Fruit fly (Drosophila melanogaster) whole organism, embryonic: ENCODE data around the gene fru.

ENCODE experiments used
- B-H1 ChIP-seq: fragments of 200-800 bp; sonication (Bioruptor generic); IDR thresholded peaks from 3 replicates; pipeline ENCODE4 v1.3.6; 2022; ENCODE audit warnings: missing biosample characterization, missing genetic modification characterization
- B-H2 ChIP-seq: fragments of 200-800 bp; sonication (Bioruptor generic); optimal IDR thresholded peaks from 2 replicates; lab custom pipeline; 2018; ENCODE audit warnings: missing biosample characterization, mild to moderate bottlenecking, missing genetic modification characterization
- Bdp1 ChIP-seq: fragments of 200-800 bp; sonication (Bioruptor generic); optimal IDR thresholded peaks from 3 replicates; lab custom pipeline; 2016; ENCODE audit warnings: missing biosample characterization, missing genetic modification characterization
- CG10321 ChIP-seq: fragments of 200-800 bp; sonication (Bioruptor generic); IDR thresholded peaks from 2 replicates; pipeline ENCODE4 v1.3.6; 2022; ENCODE audit warnings: missing biosample characterization, missing genetic modification characterization
- CG14441 ChIP-seq: fragments of 200-800 bp; sonication (Bioruptor generic); IDR thresholded peaks from 2 replicates; pipeline ENCODE4 v1.3.6; 2022; ENCODE audit warnings: missing biosample characterization, missing genetic modification characterization
- CG15601 ChIP-seq: fragments of 200-800 bp; sonication (Bioruptor generic); optimal IDR thresholded peaks from 3 replicates; lab custom pipeline; 2019; ENCODE audit warnings: missing biosample characterization, mild to moderate bottlenecking, missing genetic modification characterization, moderate library complexity
- CG16779 ChIP-seq: fragments of 200-800 bp; sonication (Bioruptor generic); IDR thresholded peaks from 2 replicates; pipeline ENCODE4 v1.3.6; 2022; ENCODE audit warnings: missing biosample characterization, missing genetic modification characterization
- CG16815 ChIP-seq: fragments of 200-800 bp; sonication (Bioruptor generic); optimal IDR thresholded peaks from 3 replicates; lab custom pipeline; 2017; ENCODE audit warnings: missing biosample characterization, mild to moderate bottlenecking, missing genetic modification characterization
- CG17568 ChIP-seq: fragments of 200-800 bp; sonication (Bioruptor generic); optimal IDR thresholded peaks from 2 replicates; lab custom pipeline; 2018; ENCODE audit warnings: missing biosample characterization, mild to moderate bottlenecking, missing genetic modification characterization, moderate library complexity
- CG1832 ChIP-seq: fragments of 200-800 bp; sonication (Bioruptor generic); optimal IDR thresholded peaks from 2 replicates; lab custom pipeline; 2017; ENCODE audit warnings: missing biosample characterization, mild to moderate bottlenecking, missing genetic modification characterization, inconsistent platforms
- CG18619 ChIP-seq: fragments of 200-800 bp; sonication (Bioruptor generic); optimal IDR thresholded peaks from 3 replicates; lab custom pipeline; 2017; ENCODE audit warnings: missing biosample characterization, mild to moderate bottlenecking, missing genetic modification characterization
- CG2199 ChIP-seq: fragments of 200-800 bp; sonication (Bioruptor generic); IDR thresholded peaks from 3 replicates; pipeline ENCODE4 v1.3.6; 2022; ENCODE audit warnings: missing biosample characterization, missing genetic modification characterization
- CG2889 ChIP-seq: fragments of 200-800 bp; sonication (Bioruptor generic); IDR thresholded peaks from 3 replicates; pipeline ENCODE4 v1.3.6; 2022; ENCODE audit warnings: missing biosample characterization, missing genetic modification characterization
- CG34422 ChIP-seq: fragments of 200-800 bp; sonication (Bioruptor generic); IDR thresholded peaks from 3 replicates; pipeline ENCODE4 v1.3.6; 2022; ENCODE audit warnings: missing biosample characterization, missing genetic modification characterization
- CG3838 ChIP-seq: fragments of 200-800 bp; sonication (Bioruptor generic); optimal IDR thresholded peaks from 3 replicates; lab custom pipeline; 2016; ENCODE audit warnings: missing biosample characterization, missing genetic modification characterization
- CG4707 ChIP-seq: fragments of 200-800 bp; sonication (Bioruptor generic); optimal IDR thresholded peaks from 2 replicates; lab custom pipeline; 2018; ENCODE audit warnings: missing biosample characterization, mild to moderate bottlenecking, missing genetic modification characterization, moderate library complexity
- CG5953 ChIP-seq: fragments of 200-800 bp; sonication (Bioruptor generic); IDR thresholded peaks from 2 replicates; pipeline ENCODE4 v1.3.6; 2022; ENCODE audit warnings: missing biosample characterization, missing genetic modification characterization
- CG6272 ChIP-seq: fragments of 200-800 bp; sonication (Bioruptor generic); IDR thresholded peaks from 2 replicates; pipeline ENCODE4 v1.3.6; 2022; ENCODE audit warnings: missing biosample characterization, missing genetic modification characterization
- CG7745 ChIP-seq: fragments of 200-800 bp; sonication (Bioruptor generic); optimal IDR thresholded peaks from 2 replicates; lab custom pipeline; 2018; ENCODE audit warnings: missing biosample characterization, mild to moderate bottlenecking, missing genetic modification characterization, moderate library complexity
- CG7928 ChIP-seq: fragments of 200-800 bp; sonication (Bioruptor generic); optimal IDR thresholded peaks from 2 replicates; lab custom pipeline; 2017; ENCODE audit warnings: missing biosample characterization, mild to moderate bottlenecking, missing genetic modification characterization
- CG8281 ChIP-seq: fragments of 200-800 bp; sonication (Bioruptor generic); optimal IDR thresholded peaks from 2 replicates; lab custom pipeline; 2018; ENCODE audit warnings: missing biosample characterization, mild to moderate bottlenecking, missing genetic modification characterization, moderate library complexity
- CG9215 ChIP-seq: fragments of 200-800 bp; sonication (Bioruptor generic); IDR thresholded peaks from 2 replicates; pipeline ENCODE4 v1.3.6; 2022; ENCODE audit warnings: missing biosample characterization, missing genetic modification characterization
- Chrac-16 ChIP-seq: fragments of 200-800 bp; sonication (Bioruptor generic); optimal IDR thresholded peaks from 3 replicates; lab custom pipeline; 2016; ENCODE audit warnings: missing biosample characterization, missing genetic modification characterization
- D19A ChIP-seq: fragments of 200-800 bp; optimal IDR thresholded peaks from 3 replicates; lab custom pipeline; 2019; ENCODE audit warnings: missing biosample characterization, mild to moderate bottlenecking, missing genetic modification characterization, moderate library complexity
- Dip3 ChIP-seq: fragments of 200-800 bp; sonication (Bioruptor generic); optimal IDR thresholded peaks from 3 replicates; lab custom pipeline; 2016; ENCODE audit warnings: missing biosample characterization, missing genetic modification characterization
- Dll ChIP-seq: fragments of 200-800 bp; sonication (Bioruptor generic); IDR thresholded peaks from 4 replicates; pipeline ENCODE4 v1.3.6; 2022; ENCODE audit warnings: missing biosample characterization, missing genetic modification characterization; ENCODE audit not compliant: partially characterized antibody
- Dref ChIP-seq: fragments of 200-800 bp; sonication (Bioruptor generic); IDR thresholded peaks from 2 replicates; pipeline ENCODE4 v1.3.6; 2022; ENCODE audit warnings: missing biosample characterization, missing genetic modification characterization
- H2.0 ChIP-seq: fragments of 200-800 bp; sonication (Bioruptor generic); IDR thresholded peaks from 2 replicates; pipeline ENCODE4 v1.3.6; 2022; ENCODE audit warnings: missing biosample characterization, missing genetic modification characterization
- HmgD ChIP-seq: fragments of 200-800 bp; sonication (Bioruptor generic); optimal IDR thresholded peaks from 3 replicates; lab custom pipeline; 2016; ENCODE audit warnings: missing biosample characterization, missing genetic modification characterization
- HmgZ ChIP-seq: fragments of 200-800 bp; sonication (Bioruptor generic); optimal IDR thresholded peaks from 2 replicates; lab custom pipeline; 2018; ENCODE audit warnings: missing biosample characterization, mild to moderate bottlenecking, missing genetic modification characterization
- Hr51 ChIP-seq, 2 experiments: fragments of 200-800 bp; sonication (Bioruptor generic); optimal IDR thresholded peaks; 2 replicates in 1 of 2; 3 replicates in 1 of 2; lab custom pipeline; 2016 to 2018; ENCODE audit warnings: missing biosample characterization in 2 of 2, missing genetic modification characterization in 2 of 2, mild to moderate bottlenecking in 1 of 2, moderate library complexity in 1 of 2
- Lim3 ChIP-seq: fragments of 200-800 bp; sonication (Bioruptor generic); IDR thresholded peaks from 2 replicates; pipeline ENCODE4 v1.3.6; 2022; ENCODE audit warnings: missing biosample characterization, missing genetic modification characterization
- Lpt ChIP-seq: fragments of >200 bp; optimal IDR thresholded peaks from 2 replicates; lab custom pipeline; 2018; ENCODE audit warnings: missing biosample characterization, missing genetic modification characterization
- Mrtf ChIP-seq: fragments of 200-800 bp; sonication (Bioruptor generic); IDR thresholded peaks from 3 replicates; pipeline ENCODE4 v1.3.6; 2022; ENCODE audit warnings: missing biosample characterization, missing genetic modification characterization
- NFAT ChIP-seq: fragments of 200-800 bp; sonication (Bioruptor generic); IDR thresholded peaks from 2 replicates; pipeline ENCODE4 v1.3.6; 2022; ENCODE audit warnings: missing biosample characterization, missing genetic modification characterization
- Ssrp ChIP-seq: fragments of 200-800 bp; sonication (Bioruptor generic); optimal IDR thresholded peaks from 2 replicates; lab custom pipeline; 2018; ENCODE audit warnings: missing biosample characterization, mild to moderate bottlenecking, missing genetic modification characterization, moderate library complexity
- ara ChIP-seq: fragments of 200-800 bp; sonication (Bioruptor generic); IDR thresholded peaks from 2 replicates; pipeline ENCODE4 v1.3.6; 2022; ENCODE audit warnings: missing biosample characterization, missing genetic modification characterization
- btn ChIP-seq: fragments of 200-800 bp; sonication (Bioruptor generic); optimal IDR thresholded peaks from 2 replicates; lab custom pipeline; 2016; ENCODE audit warnings: missing biosample characterization, missing genetic modification characterization
- caup ChIP-seq: fragments of 200-800 bp; sonication (Bioruptor generic); optimal IDR thresholded peaks from 3 replicates; lab custom pipeline; 2017; ENCODE audit warnings: missing biosample characterization, mild to moderate bottlenecking, missing genetic modification characterization, moderate library complexity; ENCODE audit not compliant: severe bottlenecking
- crp ChIP-seq, 2 experiments: fragments of 200-800 bp; sonication (Bioruptor generic); optimal IDR thresholded peaks; 2 replicates in 1 of 2; 3 replicates in 1 of 2; lab custom pipeline; 2017; ENCODE audit warnings: missing biosample characterization in 2 of 2, missing genetic modification characterization in 2 of 2, mild to moderate bottlenecking in 1 of 2, moderate library complexity in 1 of 2
- dpn ChIP-seq, 2 experiments: fragments of 200-800 bp; sonication (Bioruptor generic); optimal IDR thresholded peaks; 3 replicates each; lab custom pipeline; 2016; ENCODE audit warnings: missing biosample characterization in 2 of 2, missing genetic modification characterization in 2 of 2
- ewg ChIP-seq: fragments of 200-800 bp; sonication (Bioruptor generic); optimal IDR thresholded peaks from 3 replicates; lab custom pipeline; 2017; ENCODE audit warnings: mild to moderate bottlenecking, missing biosample characterization, missing genetic modification reagents, missing genetic modification characterization
- fru ChIP-seq: fragments of >200 bp; optimal IDR thresholded peaks from 2 replicates; lab custom pipeline; 2017
- gsb-n ChIP-seq: fragments of 200-800 bp; sonication (Bioruptor generic); optimal IDR thresholded peaks from 3 replicates; lab custom pipeline; 2018; ENCODE audit warnings: missing biosample characterization, mild to moderate bottlenecking, missing genetic modification characterization
- gt ChIP-seq: fragments of 200-800 bp; sonication (Bioruptor generic); IDR thresholded peaks from 2 replicates; pipeline ENCODE4 v1.3.6; 2022; ENCODE audit warnings: missing biosample characterization, missing genetic modification characterization
- p53 ChIP-seq: fragments of 200-800 bp; sonication (Bioruptor generic); optimal IDR thresholded peaks from 2 replicates; lab custom pipeline; 2016; ENCODE audit warnings: missing biosample characterization, missing genetic modification characterization
- rib ChIP-seq: fragments of 200-800 bp; sonication (Bioruptor generic); IDR thresholded peaks from 2 replicates; pipeline ENCODE4 v1.3.6; 2022; ENCODE audit warnings: missing biosample characterization, missing genetic modification characterization
- sima ChIP-seq: fragments of 200-800 bp; sonication (Bioruptor generic); optimal IDR thresholded peaks from 2 replicates; lab custom pipeline; 2016; ENCODE audit warnings: missing biosample characterization, missing genetic modification characterization
- sob ChIP-seq: fragments of 200-800 bp; sonication (Bioruptor generic); IDR thresholded peaks from 2 replicates; pipeline ENCODE4 v1.3.6; 2022; ENCODE audit warnings: missing biosample characterization, missing genetic modification characterization
- sr ChIP-seq: fragments of 200-800 bp; sonication (Bioruptor generic); IDR thresholded peaks from 3 replicates; pipeline ENCODE4 v1.3.6; 2022; ENCODE audit warnings: missing biosample characterization, missing genetic modification characterization
- usp ChIP-seq: fragments of >200 bp; optimal IDR thresholded peaks from 2 replicates; lab custom pipeline; 2017; ENCODE audit warnings: missing biosample characterization, missing genetic modification characterization
- zfh1 ChIP-seq: fragments of 200-800 bp; sonication (Bioruptor generic); IDR thresholded peaks from 3 replicates; pipeline ENCODE4 v1.3.6; 2022; ENCODE audit warnings: missing biosample characterization, missing genetic modification characterization

fru gene

DNA sequence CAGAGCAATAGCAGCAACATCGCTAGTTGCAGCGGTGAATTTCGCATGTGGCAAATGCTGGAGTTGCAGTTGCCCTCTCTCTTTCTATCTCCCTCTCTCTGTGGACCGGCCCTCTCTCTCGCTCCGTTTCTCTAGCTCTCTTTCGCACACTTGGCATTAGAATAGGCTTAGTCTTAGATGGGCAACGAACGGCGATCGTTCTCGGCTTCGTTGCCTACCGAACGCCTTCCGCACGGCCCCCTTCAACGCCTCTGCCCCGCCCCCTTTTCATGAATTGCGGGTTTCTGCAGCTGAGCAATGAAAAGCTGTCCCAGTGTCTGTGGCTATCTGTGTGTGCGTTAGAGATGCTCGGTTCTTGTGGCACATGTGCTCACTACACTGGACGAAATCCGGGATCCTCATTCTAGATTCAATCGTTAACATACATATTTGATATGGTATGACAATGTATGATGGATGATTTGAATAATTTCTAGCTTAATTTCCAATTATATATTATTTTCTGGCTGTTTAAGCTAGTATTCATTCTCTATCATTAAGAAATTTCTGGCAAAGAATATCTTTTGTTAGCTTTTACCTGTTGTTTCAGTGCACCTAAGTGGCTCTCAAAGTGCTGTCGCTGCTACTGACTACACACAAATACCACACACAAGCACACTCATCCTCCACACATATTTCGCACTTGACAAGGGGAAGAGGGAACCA lies 64.5 kb downstream of the fru start (continued):
- TF ChIP-seq Lpt (GFP tag; lab: Kevin White, UChicago) (no peak), Dll (GFP tag; lab: Robert Waterston, UW) (no peak), CG1832 (peak; percentile 40), CG16815 (GFP tag; lab: Kevin White, UChicago) (peak; percentile 7), sr (no peak), CG6272 (GFP tag; lab: Robert Waterston, UW) (no peak), sima (no peak), B-H1 (GFP tag; lab: Robert Waterston, UW) (no peak), Bdp1 (GFP tag; lab: Kevin White, UChicago) (no peak), CG3838 (GFP tag; lab: Kevin White, UChicago) (no peak), CG15601 (tag; lab: Kevin White, UChicago) (no peak), Ssrp (tag; lab: Kevin White, UChicago) (no peak), gt (GFP tag; lab: Robert Waterston, UW) (no peak), H2.0 (no peak), Dref (GFP tag; lab: Robert Waterston, UW) (no peak), HmgZ (tag; lab: Kevin White, UChicago) (no peak), CG14441 (peak; percentile 14; the same call in 1 of the 2 replicates), CG7745 (tag; lab: Kevin White, UChicago) (no peak), Lim3 (no peak), fru (lab: Kevin White, UChicago) (no peak), CG18619 (GFP tag; lab: Kevin White, UChicago) (no peak), B-H2 (GFP tag; lab: Kevin White, UChicago) (no peak), D19A (no peak), CG34422 (no peak), caup (no peak), Mrtf (GFP tag; lab: Robert Waterston, UW) (no peak), NFAT (no peak), dpn (GFP tag; optimal IDR thresholded peaks at IDR 0.05; lab: Kevin White, UChicago) (peak in 1 of 2 experiments; percentile 8), gsb-n (tag; lab: Kevin White, UChicago) (no peak), HmgD (no peak), CG4707 (GFP tag; lab: Kevin White, UChicago) (no peak), p53 (GFP tag; lab: Kevin White, UChicago) (no peak), CG2889 (GFP tag; lab: Robert Waterston, UW) (no peak), CG2199 (GFP tag; lab: Robert Waterston, UW) (no peak), CG10321 (GFP tag; lab: Robert Waterston, UW) (no peak), Dip3 (GFP tag; lab: Kevin White, UChicago) (peak; percentile 17), usp (GFP tag; lab: Kevin White, UChicago) (no peak), zfh1 (GFP tag; lab: Robert Waterston, UW) (no peak), Hr51 (GFP tag; optimal IDR thresholded peaks at IDR 0.05; lab: Kevin White, UChicago) (no peak), crp (GFP tag; optimal IDR thresholded peaks at IDR 0.05; lab: Kevin White, UChicago) (no peak), CG7928 (GFP tag; lab: Kevin White, UChicago) (no peak), CG16779 (GFP tag; lab: Robert Waterston, UW) (no peak), CG5953 (GFP tag; lab: Robert Waterston, UW) (no peak), sob (GFP tag; lab: Robert Waterston, UW) (no peak), CG9215 (GFP tag; lab: Robert Waterston, UW) (peak; percentile 14; the same call in 1 of the 2 replicates), ara (no peak), rib (GFP tag; lab: Robert Waterston, UW) (no peak), CG17568 (GFP tag; lab: Kevin White, UChicago) (no peak), Chrac-16 (GFP tag; lab: Kevin White, UChicago) (no peak), ewg (GFP tag; lab: Kevin White, UChicago) (no peak), CG8281 (tag; lab: Kevin White, UChicago) (no peak), btn (GFP tag; lab: Kevin White, UChicago) (no peak)
